Worm (Caenorhabditis elegans) whole organism, L4/young adult: ENCODE data around the gene cng-1.

Source experiments
- dao-5 ChIP-seq: sonication (generic microtip); optimal IDR thresholded peaks from 2 replicates; lab custom pipeline; 2016; ENCODE audit warnings: missing genotype, missing genetic modification characterization, moderate library complexity, missing compliant biosample characterization
- him-1 ChIP-seq: sonication (generic microtip); optimal IDR thresholded peaks from 2 replicates; lab custom pipeline; 2016; ENCODE audit warnings: missing genotype, missing genetic modification reagents, missing genetic modification characterization, missing compliant biosample characterization

DNA sequence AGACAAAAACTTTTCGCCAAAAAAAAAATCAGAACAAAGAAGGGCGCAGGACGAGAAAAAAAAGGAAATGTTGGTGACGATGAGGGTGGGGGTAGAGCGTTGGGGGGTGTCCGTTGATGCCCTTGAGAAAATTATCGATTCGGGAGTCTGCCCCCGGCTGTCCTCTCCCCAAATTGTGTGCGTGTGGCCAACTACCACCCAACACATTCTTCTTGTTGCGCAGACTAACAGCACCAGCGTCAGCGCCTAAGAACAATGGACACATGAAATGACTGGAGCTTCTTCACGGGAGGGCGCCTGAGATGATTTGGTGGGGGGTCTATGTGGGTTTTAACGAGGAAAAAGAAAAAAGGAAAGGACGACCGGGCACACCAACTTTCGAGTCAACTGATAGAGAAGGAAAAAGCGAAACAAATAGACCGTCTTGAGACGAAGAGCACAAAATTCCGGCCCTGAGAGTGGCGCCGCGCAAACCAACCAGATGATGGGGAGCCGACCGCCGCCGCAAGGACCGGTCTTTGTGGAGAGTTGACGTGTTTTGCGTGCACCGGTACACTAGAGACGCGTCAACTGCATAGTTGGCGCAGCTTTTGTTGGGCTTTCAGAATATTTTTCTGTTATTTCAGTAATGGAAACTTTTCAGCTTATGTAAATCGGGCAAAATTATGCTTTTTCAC lies 33.9 kb upstream of the cng-1 start, which contains the start of gene C25D7.9:
- TF ChIP-seq him-1 (tag; lab: Kevin White, UChicago) (no peak), dao-5 (no peak)
